Worm (Caenorhabditis elegans) whole organism, mixed stage, embryonic: ENCODE measurements around the gene R08D7.7.

ENCODE experiments used
- M03D4.4 ChIP-seq: sonication (generic microtip); optimal IDR thresholded peaks from 2 replicates; lab custom pipeline; 2017; ENCODE audit warnings: mild to moderate bottlenecking, missing genetic modification characterization, missing compliant biosample characterization
- bed-3 ChIP-seq: fragments of 200-800 bp; sonication (Bioruptor generic); optimal IDR thresholded peaks from 3 replicates; lab custom pipeline; 2018; ENCODE audit warnings: mild to moderate bottlenecking, missing genetic modification characterization, moderate library complexity, missing compliant biosample characterization
- blmp-1 ChIP-seq: fragments of 150-350 bp; optimal IDR thresholded peaks from 2 replicates; lab custom pipeline; 2014; ENCODE audit warnings: missing biosample characterization, missing genetic modification characterization
- ceh-39 ChIP-seq: fragments of 150-350 bp; optimal IDR thresholded peaks from 2 replicates; lab custom pipeline; 2014; ENCODE audit warnings: missing biosample characterization, missing genetic modification characterization
- ceh-43 ChIP-seq: fragments of 200-800 bp; sonication (Bioruptor generic); optimal IDR thresholded peaks from 2 replicates; lab custom pipeline; 2018; ENCODE audit warnings: mild to moderate bottlenecking, missing genetic modification characterization, moderate library complexity, missing compliant biosample characterization
- ceh-83 ChIP-seq: fragments of 200-800 bp; sonication (Bioruptor generic); optimal IDR thresholded peaks from 2 replicates; lab custom pipeline; 2018; ENCODE audit warnings: mild to moderate bottlenecking, missing genetic modification characterization, missing compliant biosample characterization
- ces-1 ChIP-seq: fragments of 150-350 bp; optimal IDR thresholded peaks from 2 replicates; lab custom pipeline; 2014; ENCODE audit warnings: missing biosample characterization, missing genetic modification reagents, missing genetic modification characterization
- drap-1 ChIP-seq: fragments of 200-800 bp; sonication (Bioruptor generic); optimal IDR thresholded peaks from 3 replicates; lab custom pipeline; 2018; ENCODE audit warnings: mild to moderate bottlenecking, missing genetic modification characterization, missing compliant biosample characterization
- elt-1 ChIP-seq: sonication (generic microtip); optimal IDR thresholded peaks from 2 replicates; lab custom pipeline; 2017; ENCODE audit warnings: missing genetic modification characterization, mild to moderate bottlenecking, missing compliant biosample characterization, antibody characterized with exemption, moderate library complexity, borderline replicate concordance; ENCODE audit not compliant: insufficient read depth
- elt-3 ChIP-seq: fragments of 150-350 bp; optimal IDR thresholded peaks from 2 replicates; lab custom pipeline; 2014; ENCODE audit warnings: missing biosample characterization, missing genetic modification characterization
- flh-1 ChIP-seq: fragments of 200-800 bp; sonication (Bioruptor generic); optimal IDR thresholded peaks from 2 replicates; lab custom pipeline; 2018; ENCODE audit warnings: mild to moderate bottlenecking, missing genetic modification characterization, moderate library complexity, missing compliant biosample characterization
- hlh-1 ChIP-seq: fragments of 150-350 bp; optimal IDR thresholded peaks from 2 replicates; lab custom pipeline; 2014; ENCODE audit warnings: missing biosample characterization, missing genetic modification reagents, missing genetic modification characterization
- lin-32 ChIP-seq: fragments of 200-800 bp; sonication (Bioruptor generic); optimal IDR thresholded peaks from 2 replicates; lab custom pipeline; 2018; ENCODE audit warnings: mild to moderate bottlenecking, missing genetic modification characterization, missing compliant biosample characterization
- lsy-2 ChIP-seq: fragments of 150-350 bp; optimal IDR thresholded peaks from 2 replicates; lab custom pipeline; 2014; ENCODE audit warnings: missing biosample characterization, missing genetic modification characterization
- mab-5 ChIP-seq: fragments of 150-350 bp; optimal IDR thresholded peaks from 2 replicates; lab custom pipeline; 2014; ENCODE audit warnings: missing biosample characterization, missing genetic modification characterization
- mep-1 ChIP-seq: fragments of 150-350 bp; optimal IDR thresholded peaks from 2 replicates; lab custom pipeline; 2017; ENCODE audit warnings: missing biosample characterization, missing genetic modification reagents, missing genetic modification characterization, inconsistent platforms
- mls-2 ChIP-seq: sonication (generic microtip); optimal IDR thresholded peaks from 2 replicates; lab custom pipeline; 2016; ENCODE audit warnings: mild to moderate bottlenecking, missing genetic modification characterization, moderate library complexity, missing compliant biosample characterization
- nhr-2 ChIP-seq: fragments of 150-350 bp; optimal IDR thresholded peaks from 2 replicates; lab custom pipeline; 2014; ENCODE audit warnings: missing biosample characterization, missing genetic modification characterization
- nhr-28 ChIP-seq: fragments of 150-350 bp; optimal IDR thresholded peaks from 2 replicates; lab custom pipeline; 2014; ENCODE audit warnings: missing biosample characterization, missing genetic modification characterization
- pha-4 ChIP-seq: fragments of 150-350 bp; optimal IDR thresholded peaks from 2 replicates; lab custom pipeline; 2018; ENCODE audit warnings: missing biosample characterization, missing genetic modification reagents, missing genetic modification characterization
- sem-2 ChIP-seq: fragments of 200-800 bp; sonication (Bioruptor generic); optimal IDR thresholded peaks from 2 replicates; lab custom pipeline; 2018; ENCODE audit warnings: mild to moderate bottlenecking, missing genetic modification characterization, missing compliant biosample characterization
- sptf-1 ChIP-seq: sonication (generic microtip); optimal IDR thresholded peaks from 2 replicates; lab custom pipeline; 2017; ENCODE audit warnings: mild to moderate bottlenecking, missing genetic modification characterization, moderate library complexity, missing compliant biosample characterization
- tbx-8 ChIP-seq: fragments of 200-800 bp; sonication (Bioruptor generic); optimal IDR thresholded peaks from 2 replicates; lab custom pipeline; 2018; ENCODE audit warnings: mild to moderate bottlenecking, missing genetic modification characterization, moderate library complexity, missing compliant biosample characterization
- unc-120 ChIP-seq: sonication (generic microtip); optimal IDR thresholded peaks from 2 replicates; lab custom pipeline; 2017; ENCODE audit warnings: missing genetic modification characterization, missing compliant biosample characterization; ENCODE audit not compliant: poor library complexity, severe bottlenecking
- unc-39 ChIP-seq: fragments of 150-350 bp; optimal IDR thresholded peaks from 2 replicates; lab custom pipeline; 2014; ENCODE audit warnings: missing biosample characterization, missing genetic modification characterization
- unc-62 ChIP-seq: fragments of 150-350 bp; optimal IDR thresholded peaks from 2 replicates; lab custom pipeline; 2014; ENCODE audit warnings: missing biosample characterization, missing genetic modification reagents, missing genetic modification characterization
- zip-8 ChIP-seq: fragments of 150-350 bp; optimal IDR thresholded peaks from 2 replicates; lab custom pipeline; 2014; ENCODE audit warnings: missing biosample characterization, missing genetic modification characterization

Gene R08D7.7

DNA sequence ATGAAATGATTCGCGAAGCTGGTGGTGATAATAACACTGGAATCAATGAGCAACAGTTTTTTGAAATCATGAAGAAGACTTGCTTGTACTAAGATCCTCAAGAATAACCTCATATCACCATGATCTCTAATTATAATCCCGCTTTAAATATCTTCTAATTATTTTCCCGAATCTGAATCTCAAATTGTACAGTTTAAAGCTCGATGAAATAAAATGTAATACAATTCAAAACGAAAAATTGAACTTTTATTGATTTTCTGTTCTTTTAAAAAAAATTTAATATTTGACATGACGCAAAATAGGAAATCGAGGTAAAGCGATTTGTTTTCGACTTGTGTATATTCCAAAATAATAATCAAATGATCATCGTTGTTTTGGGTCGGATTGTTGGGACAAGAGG, 15.0 kb upstream of the R08D7.7 start:
- TF ChIP-seq ceh-43 (GFP tag; lab: Kevin White, UChicago) (no peak), nhr-2 (tag; lab: Kevin White, UChicago) (no peak), unc-39 (tag; lab: Kevin White, UChicago) (no peak), mls-2 (tag; lab: Kevin White, UChicago) (no peak), M03D4.4 (no peak), ceh-83 (GFP tag; lab: Kevin White, UChicago) (no peak), blmp-1 (no peak), ceh-39 (no peak), lsy-2 (tag; lab: Kevin White, UChicago) (no peak), drap-1 (GFP tag; lab: Kevin White, UChicago) (no peak), ces-1 (no peak), flh-1 (GFP tag; lab: Kevin White, UChicago) (no peak), mep-1 (tag; lab: Kevin White, UChicago) (no peak)

DNA sequence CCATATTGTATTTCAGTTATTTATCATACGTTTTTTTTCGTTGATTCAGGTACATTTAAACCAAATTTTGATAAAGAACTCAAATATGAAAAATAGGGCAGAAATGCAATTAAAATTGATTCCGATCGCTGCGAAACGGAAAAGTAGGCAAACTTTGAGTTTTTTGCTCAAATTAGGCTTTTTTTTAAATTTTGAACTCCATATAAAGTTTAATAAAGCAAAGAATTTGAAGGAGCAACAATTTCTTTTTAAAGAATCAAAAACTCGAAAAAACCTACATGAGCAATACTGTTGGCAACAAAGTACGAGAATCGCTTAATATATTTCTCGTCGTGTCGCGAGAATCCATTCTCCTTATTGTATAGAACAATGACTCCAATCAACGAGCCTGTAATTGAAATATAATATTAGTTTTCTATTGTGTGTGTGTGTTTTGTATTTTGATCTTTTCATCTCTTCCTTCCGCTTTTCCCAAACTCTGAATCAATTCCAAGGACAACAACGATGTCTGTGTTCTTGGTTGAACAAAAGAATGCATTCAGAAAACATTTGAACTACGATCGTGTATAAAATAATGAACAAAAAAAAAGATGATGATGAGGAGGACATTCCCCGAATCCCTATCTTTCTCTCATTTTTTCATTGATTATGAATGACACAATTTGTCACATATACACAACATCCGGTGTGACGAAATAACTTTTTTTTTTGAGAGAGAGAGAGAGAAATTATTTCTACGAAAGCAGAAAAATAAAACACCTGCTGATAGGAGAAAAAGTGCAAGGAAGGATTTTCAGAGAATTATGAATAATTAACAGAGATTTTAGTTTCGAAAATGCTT, 11.1 kb upstream of the R08D7.7 start:
- TF ChIP-seq elt-1 (tag; lab: Kevin White, UChicago): no peak
- TF ChIP-seq hlh-1 (tag; lab: Kevin White, UChicago): no peak
- TF ChIP-seq nhr-2 (tag; lab: Kevin White, UChicago): no peak
- TF ChIP-seq ceh-83 (GFP tag; lab: Kevin White, UChicago): no peak
- no peak for TF ChIP-seq ceh-43 (GFP tag; lab: Kevin White, UChicago)
- no peak for TF ChIP-seq sem-2
- TF ChIP-seq bed-3: no peak
- TF ChIP-seq lsy-2 (tag; lab: Kevin White, UChicago): no peak
- TF ChIP-seq zip-8: no peak
- no peak for TF ChIP-seq elt-3 (tag; lab: Kevin White, UChicago)
- no peak for TF ChIP-seq unc-62 (GFP tag; lab: Kevin White, UChicago)

DNA sequence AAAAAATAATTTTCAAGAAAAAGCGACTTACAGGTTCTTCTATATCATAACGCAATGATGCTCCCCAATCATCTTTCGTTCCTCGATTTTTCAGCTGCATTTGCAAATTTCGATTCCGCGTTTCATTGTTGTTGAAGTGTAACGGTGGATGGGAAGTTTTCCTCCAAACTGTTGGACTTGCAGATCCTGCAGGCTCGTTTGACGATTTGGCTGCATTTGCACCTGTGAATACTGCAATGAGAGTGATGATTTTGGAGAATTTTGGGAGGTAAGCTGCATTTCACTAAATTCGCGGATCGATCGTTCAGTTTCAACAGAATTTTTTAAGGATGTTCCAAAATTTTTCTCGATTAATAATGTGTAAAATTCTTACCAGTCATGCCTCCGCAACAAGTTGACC, 9.0 kb upstream of the R08D7.7 start:
- TF ChIP-seq mep-1 (tag; lab: Kevin White, UChicago): no peak
- no peak for TF ChIP-seq lin-32 (GFP tag; lab: Kevin White, UChicago)
- TF ChIP-seq bed-3: no peak
- TF ChIP-seq sem-2: no peak
- TF ChIP-seq lsy-2 (tag; lab: Kevin White, UChicago): no peak
- TF ChIP-seq sptf-1 (tag; lab: Kevin White, UChicago): no peak
- no peak for TF ChIP-seq unc-120
- no peak for TF ChIP-seq mab-5 (tag; lab: Kevin White, UChicago)
- no peak for TF ChIP-seq tbx-8 (GFP tag; lab: Kevin White, UChicago)
- no peak for TF ChIP-seq M03D4.4
- TF ChIP-seq ceh-43 (GFP tag; lab: Kevin White, UChicago): no peak
- no peak for TF ChIP-seq flh-1 (GFP tag; lab: Kevin White, UChicago)
- TF ChIP-seq elt-1 (tag; lab: Kevin White, UChicago): no peak

DNA sequence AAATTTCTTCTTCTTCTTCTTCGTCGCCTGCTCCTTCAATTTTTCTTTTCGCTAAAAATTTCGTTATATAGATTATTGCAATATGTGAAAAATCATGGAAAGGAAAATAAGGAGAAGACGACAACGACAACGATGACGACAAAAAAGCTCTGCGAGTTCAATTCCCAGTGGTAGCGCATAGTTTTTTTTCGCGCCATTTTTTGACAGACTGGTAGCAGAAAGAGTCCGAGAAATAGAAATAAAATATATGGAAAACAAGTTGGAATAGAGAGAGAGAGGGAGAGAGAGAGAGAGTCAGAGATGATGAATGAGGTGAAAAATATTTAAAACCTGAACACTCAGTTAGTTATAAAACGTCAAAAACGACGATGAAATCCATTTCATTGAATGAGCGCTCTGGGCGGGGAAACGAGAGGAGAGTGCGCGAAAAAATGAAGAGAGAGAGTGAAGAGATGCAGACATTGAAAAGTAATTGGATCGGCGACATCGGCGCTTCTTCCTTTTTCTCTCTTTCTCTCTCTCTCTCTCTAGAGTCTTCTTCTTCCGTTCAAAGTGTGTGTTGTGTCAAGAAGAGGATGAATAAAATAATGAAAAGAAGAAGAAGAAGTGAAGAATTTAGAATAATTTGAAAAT, 7.9 kb upstream of the R08D7.7 start, which contains the start of gene pde-2:
pde-2 (minus strand) TSS at position 51 of the 633 bp plus-strand sequence.
- TF ChIP-seq ces-1: peak; percentile 97
- TF ChIP-seq lsy-2 (tag; lab: Kevin White, UChicago): peak; percentile 29
- no peak for TF ChIP-seq unc-120

DNA sequence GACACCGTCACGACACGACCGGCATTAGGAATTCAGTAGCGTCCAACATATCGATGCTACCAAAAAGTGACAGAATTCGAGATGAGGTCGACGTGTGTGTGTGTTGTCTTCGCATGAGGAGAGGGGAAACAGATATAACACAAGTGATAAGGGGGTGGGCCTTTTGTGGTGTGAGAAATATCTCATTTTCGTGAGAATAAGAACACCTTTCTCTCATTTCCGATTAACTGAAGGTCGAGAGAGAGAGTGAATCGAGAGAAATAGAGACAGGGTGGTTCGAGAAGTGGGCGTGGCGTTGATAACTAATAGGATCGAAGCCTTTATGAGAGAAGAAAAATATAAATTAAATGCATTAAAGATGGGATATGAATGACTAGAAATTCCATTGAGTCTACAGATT, 6.7 kb upstream of the R08D7.7 start:
- TF ChIP-seq M03D4.4 (no peak), zip-8 (no peak), unc-62 (GFP tag; lab: Kevin White, UChicago) (no peak), bed-3 (no peak), nhr-2 (tag; lab: Kevin White, UChicago) (no peak), drap-1 (GFP tag; lab: Kevin White, UChicago) (no peak), mep-1 (tag; lab: Kevin White, UChicago) (no peak), ceh-43 (GFP tag; lab: Kevin White, UChicago) (no peak), mls-2 (tag; lab: Kevin White, UChicago) (no peak)
- TF ChIP-seq, all 35 proteins: peak for 0

DNA sequence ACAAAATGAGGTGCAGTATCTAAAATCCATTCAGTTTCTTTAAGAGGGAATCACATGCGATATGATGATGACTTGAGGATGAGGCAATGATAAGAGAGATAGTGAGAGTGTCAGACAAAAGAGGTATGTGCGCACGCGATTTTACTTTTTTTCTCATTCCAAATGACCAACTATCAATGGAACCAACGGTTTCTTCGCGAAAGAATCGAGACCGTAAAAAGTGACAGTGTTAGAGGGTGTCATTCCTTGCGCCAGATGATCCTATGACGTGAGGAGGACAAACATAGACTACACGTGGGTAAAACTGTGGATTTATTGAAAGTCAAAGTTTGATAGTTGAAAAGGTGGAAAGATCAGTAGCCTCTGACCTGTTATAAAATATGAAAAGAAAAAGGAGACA, 6.0 kb upstream of the R08D7.7 start:
- TF ChIP-seq pha-4 (tag; lab: Kevin White, UChicago): no peak
- TF ChIP-seq sem-2: no peak
- no peak for TF ChIP-seq elt-3 (tag; lab: Kevin White, UChicago)
- no peak for TF ChIP-seq M03D4.4
- TF ChIP-seq bed-3: no peak
- TF ChIP-seq ceh-83 (GFP tag; lab: Kevin White, UChicago): no peak
- TF ChIP-seq nhr-28 (tag; lab: Kevin White, UChicago): no peak
- TF ChIP-seq elt-1 (tag; lab: Kevin White, UChicago): no peak
- no peak for TF ChIP-seq hlh-1 (tag; lab: Kevin White, UChicago)
- TF ChIP-seq, all 35 proteins: peak for 0
